Worm (Caenorhabditis elegans) whole organism, young adult: Measurements from ENCODE around the gene dpm-3.

Experiments used
- B0019.2 ChIP-seq: fragments of 200-800 bp; sonication (Bioruptor generic); conservative IDR thresholded peaks from 2 replicates; pipeline ENCODE4 v1.3.6; 2022; ENCODE audit warnings: missing genetic modification reagents, missing genetic modification characterization, missing compliant biosample characterization
- C06A6.2 ChIP-seq: fragments of 200-800 bp; sonication (Bioruptor generic); conservative IDR thresholded peaks from 2 replicates; pipeline ENCODE4 v1.3.6; 2022; ENCODE audit warnings: missing genetic modification characterization, missing compliant biosample characterization
- C17E4.6 ChIP-seq: fragments of 200-800 bp; sonication (Bioruptor generic); IDR thresholded peaks from 2 replicates; pipeline ENCODE4 v1.3.6; 2022; ENCODE audit warnings: missing genetic modification reagents, missing genetic modification characterization, missing compliant biosample characterization
- F10E7.11 ChIP-seq: sonication (generic microtip); optimal IDR thresholded peaks from 2 replicates; lab custom pipeline; 2017; ENCODE audit warnings: mild to moderate bottlenecking, missing genetic modification characterization, moderate library complexity, missing compliant biosample characterization
- F22D6.2 ChIP-seq: sonication (generic microtip); optimal IDR thresholded peaks from 2 replicates; lab custom pipeline; 2016; ENCODE audit warnings: mild to moderate bottlenecking, missing genetic modification characterization, missing compliant biosample characterization
- F23B12.7 ChIP-seq: sonication (generic microtip); optimal IDR thresholded peaks from 2 replicates; lab custom pipeline; 2017; ENCODE audit warnings: missing genetic modification characterization, mild to moderate bottlenecking, missing compliant biosample characterization, antibody characterized with exemption, moderate library complexity; ENCODE audit not compliant: insufficient read depth
- F33H1.4 ChIP-seq: fragments of 200-800 bp; sonication (Bioruptor generic); IDR thresholded peaks from 2 replicates; pipeline ENCODE4 v1.3.6; 2022; ENCODE audit warnings: missing genetic modification reagents, missing genetic modification characterization, missing compliant biosample characterization
- F39B2.1 ChIP-seq: fragments of 200-800 bp; sonication (Bioruptor generic); IDR thresholded peaks from 2 replicates; pipeline ENCODE4 v1.3.6; 2022; ENCODE audit warnings: missing genetic modification reagents, missing genetic modification characterization, missing compliant biosample characterization
- F57A8.1 ChIP-seq: fragments of 200-800 bp; sonication (Bioruptor generic); optimal IDR thresholded peaks from 2 replicates; lab custom pipeline; 2018; ENCODE audit warnings: mild to moderate bottlenecking, missing genetic modification characterization, moderate library complexity, missing compliant biosample characterization
- T07F8.4 ChIP-seq: sonication (generic microtip); optimal IDR thresholded peaks from 2 replicates; lab custom pipeline; 2016; ENCODE audit warnings: mild to moderate bottlenecking, missing genetic modification characterization, moderate library complexity, missing compliant biosample characterization
- T26A5.8 ChIP-seq: sonication (generic microtip); optimal IDR thresholded peaks from 2 replicates; lab custom pipeline; 2016; ENCODE audit warnings: missing genetic modification characterization, missing compliant biosample characterization
- Y53F4B.3 ChIP-seq: fragments of 200-800 bp; sonication (Bioruptor generic); IDR thresholded peaks from 2 replicates; pipeline ENCODE4 v1.3.6; 2022; ENCODE audit warnings: missing genetic modification reagents, missing genetic modification characterization, missing compliant biosample characterization
- Y79H2A.3 ChIP-seq: fragments of 200-800 bp; sonication (Bioruptor generic); conservative IDR thresholded peaks from 2 replicates; pipeline ENCODE4 v1.3.6; 2022; ENCODE audit warnings: missing genetic modification reagents, missing genetic modification characterization, missing compliant biosample characterization
- akir-1 ChIP-seq: fragments of 200-800 bp; sonication (Bioruptor generic); optimal IDR thresholded peaks from 2 replicates; lab custom pipeline; 2018; ENCODE audit warnings: mild to moderate bottlenecking, missing genetic modification characterization, moderate library complexity, missing compliant biosample characterization
- aptf-2 ChIP-seq: fragments of 200-800 bp; sonication (Bioruptor generic); conservative IDR thresholded peaks from 2 replicates; pipeline ENCODE4 v1.3.6; 2022; ENCODE audit warnings: missing genetic modification reagents, missing genetic modification characterization, missing compliant biosample characterization
- aptf-3 ChIP-seq: fragments of 200-800 bp; sonication (Bioruptor generic); IDR thresholded peaks from 2 replicates; pipeline ENCODE4 v1.3.6; 2022; ENCODE audit warnings: missing genetic modification characterization, missing compliant biosample characterization
- attf-6 ChIP-seq: fragments of 200-800 bp; sonication (Bioruptor generic); IDR thresholded peaks from 2 replicates; pipeline ENCODE4 v1.3.6; 2022; ENCODE audit warnings: missing genetic modification reagents, missing genetic modification characterization, missing compliant biosample characterization
- dpff-1 ChIP-seq: sonication (generic microtip); optimal IDR thresholded peaks from 2 replicates; lab custom pipeline; 2017; ENCODE audit warnings: mild to moderate bottlenecking, missing genetic modification characterization, missing compliant biosample characterization
- egl-44 ChIP-seq: fragments of 200-800 bp; sonication (Bioruptor generic); IDR thresholded peaks from 2 replicates; pipeline ENCODE4 v1.3.6; 2022; ENCODE audit warnings: missing genetic modification reagents, missing genetic modification characterization, missing compliant biosample characterization
- ekl-4 ChIP-seq: fragments of 200-800 bp; sonication (Bioruptor generic); IDR thresholded peaks from 2 replicates; pipeline ENCODE4 v1.3.6; 2022; ENCODE audit warnings: missing genetic modification reagents, missing genetic modification characterization, missing compliant biosample characterization
- ets-4 ChIP-seq: fragments of 200-800 bp; sonication (Bioruptor generic); optimal IDR thresholded peaks from 2 replicates; lab custom pipeline; 2018; ENCODE audit warnings: mild to moderate bottlenecking, missing genetic modification characterization, missing compliant biosample characterization
- gei-17 ChIP-seq: fragments of 200-800 bp; sonication (Bioruptor generic); optimal IDR thresholded peaks from 2 replicates; lab custom pipeline; 2018; ENCODE audit warnings: mild to moderate bottlenecking, missing genetic modification characterization, missing compliant biosample characterization
- hlh-12 ChIP-seq: sonication (generic microtip); optimal IDR thresholded peaks from 2 replicates; lab custom pipeline; 2016; ENCODE audit warnings: missing genetic modification characterization, missing compliant biosample characterization
- hlh-26 ChIP-seq: fragments of 200-800 bp; sonication (Bioruptor generic); conservative IDR thresholded peaks from 2 replicates; pipeline ENCODE4 v1.3.6; 2022; ENCODE audit warnings: missing genetic modification reagents, missing genetic modification characterization, missing compliant biosample characterization
- hrde-1 ChIP-seq: sonication (generic microtip); optimal IDR thresholded peaks from 2 replicates; lab custom pipeline; 2016; ENCODE audit warnings: missing genetic modification characterization, mild to moderate bottlenecking, missing compliant biosample characterization, moderate library complexity, missing genotype, missing genetic modification reagents, borderline replicate concordance
- lin-40 ChIP-seq: sonication (generic microtip); optimal IDR thresholded peaks from 2 replicates; lab custom pipeline; 2016; ENCODE audit warnings: missing genetic modification characterization, mild to moderate bottlenecking, missing compliant biosample characterization, missing genotype, missing genetic modification reagents
- lir-1 ChIP-seq: fragments of 200-800 bp; sonication (Bioruptor generic); conservative IDR thresholded peaks from 2 replicates; pipeline ENCODE4 v1.3.6; 2022; ENCODE audit warnings: missing genetic modification reagents, missing genetic modification characterization, missing compliant biosample characterization
- lsl-1 ChIP-seq: fragments of 200-800 bp; sonication (Bioruptor generic); optimal IDR thresholded peaks from 2 replicates; lab custom pipeline; 2018; ENCODE audit warnings: mild to moderate bottlenecking, missing genetic modification characterization, moderate library complexity, missing compliant biosample characterization
- lsy-27 ChIP-seq: sonication (generic microtip); optimal IDR thresholded peaks from 2 replicates; lab custom pipeline; 2017; ENCODE audit warnings: missing genetic modification characterization, mild to moderate bottlenecking, missing compliant biosample characterization, antibody characterized with exemption, missing genotype, borderline replicate concordance; ENCODE audit not compliant: insufficient read depth
- madf-3 ChIP-seq: fragments of 200-800 bp; sonication (Bioruptor generic); IDR thresholded peaks from 2 replicates; pipeline ENCODE4 v1.3.6; 2022; ENCODE audit warnings: missing genetic modification reagents, missing genetic modification characterization, missing compliant biosample characterization
- mxl-1 ChIP-seq: sonication (generic microtip); optimal IDR thresholded peaks from 2 replicates; lab custom pipeline; 2016; ENCODE audit warnings: missing genetic modification characterization, missing compliant biosample characterization
- nfya-2 ChIP-seq: fragments of 200-800 bp; sonication (Bioruptor generic); IDR thresholded peaks from 2 replicates; pipeline ENCODE4 v1.3.6; 2022; ENCODE audit warnings: missing genetic modification reagents, missing genetic modification characterization, missing compliant biosample characterization
- nfyb-1 ChIP-seq: fragments of 200-800 bp; sonication (Bioruptor generic); IDR thresholded peaks from 2 replicates; pipeline ENCODE4 v1.3.6; 2022; ENCODE audit warnings: missing genetic modification reagents, missing genetic modification characterization, missing compliant biosample characterization
- nhr-27 ChIP-seq: fragments of 200-800 bp; sonication (Bioruptor generic); optimal IDR thresholded peaks from 2 replicates; lab custom pipeline; 2018; ENCODE audit warnings: mild to moderate bottlenecking, missing genetic modification characterization, moderate library complexity, missing compliant biosample characterization
- rcor-1 ChIP-seq: fragments of 200-800 bp; sonication (Bioruptor generic); IDR thresholded peaks from 2 replicates; pipeline ENCODE4 v1.3.6; 2022; ENCODE audit warnings: missing genetic modification reagents, missing genetic modification characterization, missing compliant biosample characterization
- rec-8 ChIP-seq, 2 experiments: sonication (generic microtip); optimal IDR thresholded peaks; 2 replicates each; lab custom pipeline; 2016; ENCODE audit warnings: mild to moderate bottlenecking in 2 of 2, missing genetic modification characterization in 2 of 2, missing genetic modification reagents in 2 of 2, missing genotype in 2 of 2, missing biosample characterization in 1 of 2, missing compliant biosample characterization in 1 of 2, moderate library complexity in 1 of 2
- sdz-38 ChIP-seq: sonication (generic microtip); optimal IDR thresholded peaks from 2 replicates; lab custom pipeline; 2016; ENCODE audit warnings: missing genotype, missing genetic modification characterization, missing compliant biosample characterization
- snpc-1.1 ChIP-seq: sonication (generic microtip); optimal IDR thresholded peaks from 2 replicates; lab custom pipeline; 2017; ENCODE audit warnings: missing genetic modification characterization, mild to moderate bottlenecking, missing compliant biosample characterization, antibody characterized with exemption, moderate library complexity, missing genotype, missing genetic modification reagents; ENCODE audit not compliant: insufficient read depth
- snpc-1.3 ChIP-seq: sonication (generic microtip); optimal IDR thresholded peaks from 2 replicates; lab custom pipeline; 2017; ENCODE audit warnings: missing genetic modification characterization, mild to moderate bottlenecking, missing compliant biosample characterization, antibody characterized with exemption, moderate library complexity, missing genotype, missing genetic modification reagents; ENCODE audit not compliant: insufficient read depth
- somi-1 ChIP-seq: fragments of 200-800 bp; sonication (Bioruptor generic); optimal IDR thresholded peaks from 2 replicates; lab custom pipeline; 2018; ENCODE audit warnings: mild to moderate bottlenecking, missing genetic modification characterization, missing compliant biosample characterization
- tbp1 ChIP-seq: fragments of 200-800 bp; sonication (Bioruptor generic); optimal IDR thresholded peaks from 2 replicates; lab custom pipeline; 2018; ENCODE audit warnings: mild to moderate bottlenecking, missing genetic modification characterization, missing compliant biosample characterization
- unc-130 ChIP-seq: sonication (generic microtip); optimal IDR thresholded peaks from 2 replicates; lab custom pipeline; 2016; ENCODE audit warnings: missing genetic modification reagents, missing genetic modification characterization, missing compliant biosample characterization
- xnd-1 ChIP-seq: sonication (generic microtip); optimal IDR thresholded peaks from 2 replicates; lab custom pipeline; 2016; ENCODE audit warnings: missing genotype, missing genetic modification reagents, missing genetic modification characterization, missing compliant biosample characterization
- zim-3 ChIP-seq: sonication (generic microtip); optimal IDR thresholded peaks from 2 replicates; lab custom pipeline; 2017; ENCODE audit warnings: mild to moderate bottlenecking, missing genetic modification characterization, moderate library complexity, missing compliant biosample characterization
- ztf-26 ChIP-seq: sonication (generic microtip); optimal IDR thresholded peaks from 2 replicates; lab custom pipeline; 2017; ENCODE audit warnings: missing genetic modification characterization, missing compliant biosample characterization
- ztf-6 ChIP-seq: fragments of 200-800 bp; sonication (Bioruptor generic); IDR thresholded peaks from 2 replicates; pipeline ENCODE4 v1.3.6; 2022; ENCODE audit warnings: missing genetic modification reagents, missing genetic modification characterization, missing compliant biosample characterization

The dpm-3 gene

DNA sequence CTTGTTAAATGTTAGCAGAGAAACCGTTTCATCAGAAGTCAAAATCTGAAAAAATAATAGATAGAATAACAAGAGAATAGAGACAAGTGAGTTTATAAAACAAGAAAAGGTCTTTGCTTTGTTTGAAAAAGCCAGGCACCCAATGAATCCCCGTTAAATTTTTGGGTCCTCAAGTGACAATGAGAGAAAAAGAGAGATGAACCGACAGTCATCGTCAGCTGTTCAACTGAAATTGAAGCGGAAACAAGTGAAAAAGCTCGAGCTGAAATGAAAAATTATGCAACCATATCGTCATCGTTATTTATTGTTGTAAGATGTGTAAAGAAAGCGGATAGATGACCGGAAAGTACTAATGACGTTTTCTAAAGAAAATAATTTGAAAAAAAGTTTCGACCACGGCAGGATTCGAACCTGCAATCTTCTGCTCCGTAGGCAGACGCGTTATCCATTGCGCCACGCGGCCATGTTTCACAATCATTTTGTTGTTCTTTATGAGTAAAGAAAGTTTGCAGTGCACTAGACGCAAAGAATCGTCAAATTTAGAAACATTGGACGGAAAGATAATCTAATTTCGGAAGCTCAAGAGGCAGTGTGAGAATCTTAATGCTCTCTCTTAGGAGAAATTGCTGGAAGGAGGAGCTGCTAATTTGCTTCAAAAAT is 26.3 kb downstream of the dpm-3 start, which contains the start of gene F08G5.3 (continued):
- TF ChIP-seq snpc-1.1 (tag; lab: Kevin White, UChicago) (peak; percentile 78), T07F8.4 (tag; lab: Kevin White, UChicago) (peak; percentile 83), somi-1 (GFP tag; lab: Kevin White, UChicago) (peak; percentile 59), lir-1 (GFP tag; lab: Robert Waterston, UW) (no peak), Y53F4B.3 (GFP tag; lab: Robert Waterston, UW) (0 out of 2 replicates have a peak, but pooled peaks have one; percentile 43), F39B2.1 (GFP tag; lab: Robert Waterston, UW) (no peak), lin-40 (tag; lab: Kevin White, UChicago) (peak; percentile 58), hlh-26 (no peak), gei-17 (no peak), nhr-27 (tag; lab: Kevin White, UChicago) (no peak), hlh-12 (peak; percentile 38), F10E7.11 (no peak), C17E4.6 (GFP tag; lab: Robert Waterston, UW) (0 out of 2 replicates have a peak, but pooled peaks have one; percentile 33), rec-8 (tag; optimal IDR thresholded peaks at IDR 0.05; lab: Kevin White, UChicago) (peak; percentile 49 to 90), C06A6.2 (GFP tag; lab: Robert Waterston, UW) (0 out of 2 replicates have a peak, but pooled peaks have one; percentile 21), mxl-1 (peak; percentile 45), lsl-1 (GFP tag; lab: Kevin White, UChicago) (peak; percentile 43), sdz-38 (tag; lab: Kevin White, UChicago) (no peak), F23B12.7 (tag; lab: Kevin White, UChicago) (peak; percentile 73), ztf-26 (tag; lab: Kevin White, UChicago) (peak; percentile 26), B0019.2 (GFP tag; lab: Robert Waterston, UW) (peak; percentile 60; the same call in 1 of the 2 replicates), F22D6.2 (tag; lab: Kevin White, UChicago) (peak; percentile 16), aptf-2 (GFP tag; lab: Robert Waterston, UW) (no peak), nfya-2 (GFP tag; lab: Robert Waterston, UW) (no peak), attf-6 (GFP tag; lab: Robert Waterston, UW) (peak; percentile 75), T26A5.8 (peak; percentile 45), ekl-4 (GFP tag; lab: Robert Waterston, UW) (0 out of 2 replicates have a peak, but pooled peaks have one; percentile 46), tbp1 (GFP tag; lab: Kevin White, UChicago) (peak; percentile 94), F33H1.4 (GFP tag; lab: Robert Waterston, UW) (peak; percentile 52; the same call in 1 of the 2 replicates), hrde-1 (peak; percentile 67), ets-4 (GFP tag; lab: Kevin White, UChicago) (no peak), Y79H2A.3 (GFP tag; lab: Robert Waterston, UW) (no peak), nfyb-1 (GFP tag; lab: Robert Waterston, UW) (peak; percentile 84), lsy-27 (no peak), unc-130 (GFP tag; lab: Kevin White, UChicago) (peak; percentile 34), akir-1 (no peak), aptf-3 (no peak), egl-44 (GFP tag; lab: Robert Waterston, UW) (peak; percentile 27; the same call in 1 of the 2 replicates), ztf-6 (GFP tag; lab: Robert Waterston, UW) (no peak), xnd-1 (tag; lab: Kevin White, UChicago) (no peak), rcor-1 (peak; percentile 22; the same call in 1 of the 2 replicates), F57A8.1 (GFP tag; lab: Kevin White, UChicago) (no peak), zim-3 (peak; percentile 73), madf-3 (GFP tag; lab: Robert Waterston, UW) (0 out of 2 replicates have a peak, but pooled peaks have one; percentile 47), snpc-1.3 (tag; lab: Kevin White, UChicago) (peak; percentile 74), dpff-1 (tag; lab: Kevin White, UChicago) (no peak)
